Worm (Caenorhabditis elegans) whole organism, L4 larva: Measurements from ENCODE around the gene C23H4.6.
A peak's percentile ranks its signal among the peaks of the same experiment; 100 is the strongest.

Experiments used
- F10B5.3 ChIP-seq: sonication (generic microtip); optimal IDR thresholded peaks from 2 replicates; lab custom pipeline; 2016; ENCODE audit warnings: mild to moderate bottlenecking, missing genetic modification characterization, missing compliant biosample characterization
- F44E2.7 ChIP-seq: fragments of 200-800 bp; sonication (Bioruptor generic); IDR thresholded peaks from 2 replicates; pipeline ENCODE4 v2.1.2; 2022; ENCODE audit warnings: missing genetic modification characterization, missing compliant biosample characterization
- F49E8.2 ChIP-seq: sonication (generic microtip); optimal IDR thresholded peaks from 2 replicates; lab custom pipeline; 2016; ENCODE audit warnings: missing compliant biosample characterization, mild to moderate bottlenecking, missing genetic modification characterization, borderline replicate concordance
- ZK546.5 ChIP-seq, 2 experiments: sonication (generic microtip); optimal IDR thresholded peaks; 2 replicates each; lab custom pipeline; 2017; ENCODE audit warnings: missing biosample characterization in 2 of 2, missing genetic modification characterization in 2 of 2
- aha-1 ChIP-seq: fragments of 150-350 bp; peaks from one replicate; lab custom pipeline; 2014; ENCODE audit warnings: missing biosample characterization, missing genetic modification characterization
- ama-1 ChIP-seq: fragments of 150-350 bp; optimal IDR thresholded peaks from 2 replicates; lab custom pipeline; 2014; ENCODE audit warnings: inconsistent platforms, mixed read lengths
- attf-4 ChIP-seq: sonication (generic microtip); optimal IDR thresholded peaks from 3 replicates; lab custom pipeline; 2017; ENCODE audit warnings: missing biosample characterization, missing genetic modification characterization
- ceh-20 ChIP-seq: fragments of 200-800 bp; sonication (Bioruptor generic); IDR thresholded peaks from 2 replicates; pipeline ENCODE4 v1.3.6; 2022; ENCODE audit warnings: missing genetic modification reagents, missing genetic modification characterization, missing compliant biosample characterization
- ceh-32 ChIP-seq: sonication (generic microtip); optimal IDR thresholded peaks from 2 replicates; lab custom pipeline; 2016; ENCODE audit warnings: mild to moderate bottlenecking, missing genetic modification characterization, missing compliant biosample characterization; ENCODE audit not compliant: poor library complexity
- ceh-44 ChIP-seq: fragments of 200-800 bp; sonication (Bioruptor generic); IDR thresholded peaks from 2 replicates; pipeline ENCODE4 v1.3.6; 2022; ENCODE audit warnings: missing genetic modification reagents, missing genetic modification characterization, missing compliant biosample characterization
- ceh-62 ChIP-seq: sonication (generic microtip); optimal IDR thresholded peaks from 2 replicates; lab custom pipeline; 2017; ENCODE audit warnings: missing biosample characterization, missing genetic modification characterization
- daf-12 ChIP-seq: fragments of 150-350 bp; optimal IDR thresholded peaks from 2 replicates; lab custom pipeline; 2014; ENCODE audit warnings: missing biosample characterization, missing genetic modification reagents, missing genetic modification characterization
- daf-16 ChIP-seq, 3 experiments: sonication (generic microtip); optimal IDR thresholded peaks; 2 replicates each; lab custom pipeline; 2016 to 2017; ENCODE audit warnings: missing genetic modification characterization in 3 of 3, missing genetic modification reagents in 3 of 3, mild to moderate bottlenecking in 2 of 3, missing compliant biosample characterization in 2 of 3, missing biosample characterization in 1 of 3, moderate library complexity in 1 of 3
- daf-19 ChIP-seq: fragments of 200-800 bp; sonication (Bioruptor generic); conservative IDR thresholded peaks from 2 replicates; pipeline ENCODE4 v1.3.6; 2022; ENCODE audit warnings: missing genetic modification characterization, missing compliant biosample characterization
- daf-8 ChIP-seq: fragments of 200-800 bp; sonication (Bioruptor generic); IDR thresholded peaks from 2 replicates; pipeline ENCODE4 v1.3.6; 2022; ENCODE audit warnings: missing genetic modification characterization, missing compliant biosample characterization
- dmd-6 ChIP-seq: fragments of 200-800 bp; sonication (Bioruptor generic); IDR thresholded peaks from 2 replicates; pipeline ENCODE4 v1.3.6; 2022; ENCODE audit warnings: missing genetic modification reagents, missing genetic modification characterization, missing compliant biosample characterization
- dmd-8 ChIP-seq: fragments of 200-800 bp; sonication (Bioruptor generic); IDR thresholded peaks from 2 replicates; pipeline ENCODE4 v1.3.6; 2022; ENCODE audit warnings: missing genetic modification characterization, missing compliant biosample characterization
- dve-1 ChIP-seq: sonication (generic microtip); optimal IDR thresholded peaks from 2 replicates; lab custom pipeline; 2017; ENCODE audit warnings: antibody characterized with exemption, mild to moderate bottlenecking, missing genetic modification characterization, missing compliant biosample characterization; ENCODE audit not compliant: insufficient read depth
- egl-27 ChIP-seq: sonication (generic microtip); optimal IDR thresholded peaks from 3 replicates; lab custom pipeline; 2017; ENCODE audit warnings: missing biosample characterization, missing genetic modification reagents, missing genetic modification characterization
- hlh-11 ChIP-seq: fragments of 200-800 bp; sonication (Bioruptor generic); optimal IDR thresholded peaks from 2 replicates; lab custom pipeline; 2018; ENCODE audit warnings: mild to moderate bottlenecking, missing genetic modification characterization, missing compliant biosample characterization
- lin-15B ChIP-seq: fragments of 150-350 bp; sonication (generic microtip); optimal IDR thresholded peaks from 3 replicates; lab custom pipeline; 2014; ENCODE audit warnings: missing biosample characterization, missing genetic modification characterization
- lsy-2 ChIP-seq, 2 experiments: fragments of 150-350 bp in 1 of 2; sonication (generic microtip) in 1 of 2; optimal IDR thresholded peaks; 2 replicates each; lab custom pipeline; 2014 to 2017; ENCODE audit warnings: missing biosample characterization in 2 of 2, missing genetic modification characterization in 2 of 2
- mdl-1 ChIP-seq, 2 experiments: fragments of 150-350 bp in 1 of 2; sonication (generic microtip) in 1 of 2; optimal IDR thresholded peaks; 2 replicates each; lab custom pipeline; 2014 to 2017; ENCODE audit warnings: missing biosample characterization in 2 of 2, missing genetic modification characterization in 2 of 2
- mxl-3 ChIP-seq: fragments of 200-800 bp; sonication (Bioruptor generic); optimal IDR thresholded peaks from 2 replicates; lab custom pipeline; 2018; ENCODE audit warnings: mild to moderate bottlenecking, missing genetic modification characterization, missing compliant biosample characterization
- nhr-102 ChIP-seq: sonication (generic microtip); optimal IDR thresholded peaks from 2 replicates; lab custom pipeline; 2016; ENCODE audit warnings: mild to moderate bottlenecking, missing genetic modification characterization, moderate library complexity, missing compliant biosample characterization
- nhr-111 ChIP-seq: fragments of 200-800 bp; sonication (Bioruptor generic); optimal IDR thresholded peaks from 2 replicates; lab custom pipeline; 2018; ENCODE audit warnings: mild to moderate bottlenecking, missing genetic modification characterization, missing compliant biosample characterization
- nhr-25 ChIP-seq: sonication (generic microtip); optimal IDR thresholded peaks from 2 replicates; lab custom pipeline; 2017; ENCODE audit warnings: missing genetic modification characterization, mild to moderate bottlenecking, missing compliant biosample characterization, antibody characterized with exemption, moderate library complexity, borderline replicate concordance; ENCODE audit not compliant: insufficient read depth
- nhr-28 ChIP-seq: fragments of 150-350 bp; optimal IDR thresholded peaks from 2 replicates; lab custom pipeline; 2014; ENCODE audit warnings: missing biosample characterization, missing genetic modification characterization
- nhr-41 ChIP-seq: fragments of 200-800 bp; sonication (Bioruptor generic); IDR thresholded peaks from 2 replicates; pipeline ENCODE4 v1.3.6; 2022; ENCODE audit warnings: missing genetic modification reagents, missing genetic modification characterization, missing compliant biosample characterization
- nhr-6 ChIP-seq: fragments of 150-350 bp; optimal IDR thresholded peaks from 2 replicates; lab custom pipeline; 2014; ENCODE audit warnings: missing biosample characterization, missing genetic modification characterization
- nhr-76 ChIP-seq: fragments of 150-350 bp; optimal IDR thresholded peaks from 2 replicates; lab custom pipeline; 2014; ENCODE audit warnings: missing biosample characterization, missing genetic modification characterization
- nhr-77 ChIP-seq: fragments of 150-350 bp; optimal IDR thresholded peaks from 2 replicates; lab custom pipeline; 2014; ENCODE audit warnings: missing biosample characterization, missing genetic modification characterization
- pha-4 ChIP-seq, 2 experiments: fragments of 150-350 bp in 1 of 2; fragments of 200-800 bp in 1 of 2; sonication (Bioruptor generic) in 1 of 2; IDR thresholded peaks in 1 of 2; optimal IDR thresholded peaks in 1 of 2; 2 replicates each; pipeline versions ENCODE4 v1.3.6 to Lab custom; 2014 to 2022; ENCODE audit warnings: missing genetic modification characterization in 2 of 2, missing genetic modification reagents in 2 of 2, missing biosample characterization in 1 of 2, missing compliant biosample characterization in 1 of 2
- pqm-1 ChIP-seq: sonication (generic microtip); optimal IDR thresholded peaks from 2 replicates; lab custom pipeline; 2017; ENCODE audit warnings: missing biosample characterization, missing genetic modification characterization
- sdz-12 ChIP-seq: fragments of 200-800 bp; sonication (Bioruptor generic); optimal IDR thresholded peaks from 2 replicates; lab custom pipeline; 2018; ENCODE audit warnings: mild to moderate bottlenecking, missing genetic modification characterization, missing compliant biosample characterization
- snpc-4 ChIP-seq: fragments of 150-350 bp; optimal IDR thresholded peaks from 2 replicates; lab custom pipeline; 2014; ENCODE audit warnings: missing biosample characterization, missing genetic modification characterization
- tag-97 ChIP-seq: fragments of 200-800 bp; sonication (Bioruptor generic); IDR thresholded peaks from 2 replicates; pipeline ENCODE4 v1.3.6; 2022; ENCODE audit warnings: missing genetic modification characterization, missing compliant biosample characterization
- tra-1 ChIP-seq: fragments of 200-800 bp; sonication (Bioruptor generic); IDR thresholded peaks from 2 replicates; pipeline ENCODE4 v1.3.6; 2022; ENCODE audit warnings: missing genetic modification reagents, missing genetic modification characterization, missing compliant biosample characterization
- unc-130 ChIP-seq: sonication (generic microtip); optimal IDR thresholded peaks from 2 replicates; lab custom pipeline; 2016; ENCODE audit warnings: missing genetic modification reagents, missing genetic modification characterization, missing compliant biosample characterization
- vab-7 ChIP-seq: fragments of 200-800 bp; sonication (Bioruptor generic); IDR thresholded peaks from 2 replicates; pipeline ENCODE4 v1.3.6; 2022; ENCODE audit warnings: missing genetic modification reagents, missing genetic modification characterization, missing compliant biosample characterization
- zfp-2 ChIP-seq: sonication (generic microtip); optimal IDR thresholded peaks from 2 replicates; lab custom pipeline; 2016; ENCODE audit warnings: mild to moderate bottlenecking, missing genetic modification characterization, missing compliant biosample characterization
- ztf-11 ChIP-seq: fragments of 150-350 bp; optimal IDR thresholded peaks from 2 replicates; lab custom pipeline; 2014; ENCODE audit warnings: missing biosample characterization, missing genetic modification characterization

Gene C23H4.6

ce11 chrX:12230357-12230756 lies 5.0 kb upstream of the C23H4.6 start (continued):
- no peak for TF ChIP-seq nhr-41 (GFP tag; lab: Robert Waterston, UW)
- no peak for TF ChIP-seq sdz-12 (GFP tag; lab: Kevin White, UChicago)
- no peak for TF ChIP-seq nhr-111
- no peak; the same call in none of the 2 replicates for TF ChIP-seq ceh-20
- no peak for TF ChIP-seq zfp-2 (tag; lab: Kevin White, UChicago)
- TF ChIP-seq attf-4 (tag; lab: Kevin White, UChicago): no peak
- no peak for TF ChIP-seq daf-12 (tag; lab: Kevin White, UChicago)
- no peak for TF ChIP-seq ZK546.5 (tag; optimal IDR thresholded peaks at IDR 0.05; lab: Kevin White, UChicago)
- TF ChIP-seq F49E8.2 (tag; lab: Kevin White, UChicago): no peak
- no peak for TF ChIP-seq lin-15B (tag; lab: Kevin White, UChicago)
- TF ChIP-seq snpc-4 (tag; lab: Kevin White, UChicago): no peak
- no peak for TF ChIP-seq daf-19 (GFP tag; lab: Robert Waterston, UW)
- TF ChIP-seq lsy-2 (tag; optimal IDR thresholded peaks at IDR 0.05; lab: Kevin White, UChicago): no peak
- TF ChIP-seq, all 104 proteins: peak for 8

- no peak for TF ChIP-seq ceh-44
- peak; percentile 5 for TF ChIP-seq aha-1
- peak; percentile 16 for TF ChIP-seq nhr-28
- no peak for TF ChIP-seq daf-16 (GFP tag; optimal IDR thresholded peaks at IDR 0.05; lab: Kevin White, UChicago)
- peak; percentile 61 for TF ChIP-seq daf-16 (tag; optimal IDR thresholded peaks at IDR 0.05; lab: Kevin White, UChicago)
- TF ChIP-seq dve-1 (tag; lab: Kevin White, UChicago): peak; percentile 28
- peak; percentile 74 for TF ChIP-seq nhr-6
- TF ChIP-seq mdl-1 (tag; optimal IDR thresholded peaks at IDR 0.05; lab: Kevin White, UChicago): peak in 1 of 2 experiments; percentile 47
- TF ChIP-seq dmd-8: no peak
- peak; percentile 21 for TF ChIP-seq pqm-1 (tag; lab: Kevin White, UChicago)
- peak; percentile 5 for TF ChIP-seq hlh-11 (tag; lab: Kevin White, UChicago)
- TF ChIP-seq, all 104 proteins: peak for 8
Measured at ce11 chrX:12234424-12234823, 982 bp upstream of the C23H4.6 start.

DNA sequence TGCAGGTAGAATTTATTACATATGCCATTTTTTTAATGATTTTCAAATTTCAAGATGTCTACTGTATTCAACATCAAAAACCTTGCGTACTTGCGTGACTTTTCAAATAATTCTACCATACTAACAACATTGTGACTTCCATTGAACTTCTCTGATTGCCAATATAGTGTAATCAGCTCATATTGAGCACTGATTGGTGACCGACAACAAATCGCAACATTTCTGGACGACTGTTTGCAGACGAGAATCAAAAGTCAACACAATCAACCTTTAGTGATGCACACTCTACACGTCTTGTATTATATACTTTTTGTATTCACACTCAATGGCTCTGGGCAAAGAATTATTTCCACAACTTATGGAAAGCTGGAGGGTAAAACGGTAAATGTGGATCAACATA lies 6.1 kb downstream of the C23H4.6 start, which contains the start of gene cest-3:
Gene cest-3 (plus strand): TSS at position 190 of the 400 bp plus-strand sequence.
- no peak for TF ChIP-seq ceh-62 (tag; lab: Kevin White, UChicago)
- TF ChIP-seq daf-16 (GFP tag; optimal IDR thresholded peaks at IDR 0.05; lab: Kevin White, UChicago): no peak
- peak; percentile 89 for TF ChIP-seq daf-16 (tag; optimal IDR thresholded peaks at IDR 0.05; lab: Kevin White, UChicago)
- TF ChIP-seq mxl-3 (GFP tag; lab: Kevin White, UChicago): no peak
- no peak for TF ChIP-seq lin-15B (tag; lab: Kevin White, UChicago)
- TF ChIP-seq hlh-11 (tag; lab: Kevin White, UChicago): peak; percentile 24
- peak; percentile 5 for TF ChIP-seq dve-1 (tag; lab: Kevin White, UChicago)
- no peak for TF ChIP-seq nhr-25 (tag; lab: Kevin White, UChicago)
- TF ChIP-seq nhr-28: peak; percentile 68
- peak; percentile 63 for TF ChIP-seq pqm-1 (tag; lab: Kevin White, UChicago)
- no peak for TF ChIP-seq tag-97 (GFP tag; lab: Robert Waterston, UW)
- TF ChIP-seq ztf-11 (tag; lab: Kevin White, UChicago): no peak
- peak; percentile 38 for TF ChIP-seq nhr-77 (tag; lab: Kevin White, UChicago)
- TF ChIP-seq ceh-32: no peak
- TF ChIP-seq ceh-20: no peak
- TF ChIP-seq dmd-6 (GFP tag; lab: Robert Waterston, UW): peak; percentile 51; the same call in 1 of the 2 replicates
- TF ChIP-seq, all 104 proteins: peak for 7

- no peak for TF ChIP-seq nhr-102 (tag; lab: Kevin White, UChicago)
- TF ChIP-seq nhr-77 (tag; lab: Kevin White, UChicago): peak; percentile 49
- no peak for TF ChIP-seq tra-1
- TF ChIP-seq snpc-4 (tag; lab: Kevin White, UChicago): no peak
- no peak for TF ChIP-seq ama-1 (lab: Kevin White, UChicago)
- TF ChIP-seq ceh-20: no peak
- TF ChIP-seq mdl-1 (tag; optimal IDR thresholded peaks at IDR 0.05; lab: Kevin White, UChicago): no peak
- no peak for TF ChIP-seq pha-4 (GFP tag; IDR thresholded peaks at IDR 0.05; lab: Robert Waterston, UW)
- TF ChIP-seq pha-4 (tag; optimal IDR thresholded peaks at IDR 0.05; lab: Kevin White, UChicago): no peak
- TF ChIP-seq dve-1 (tag; lab: Kevin White, UChicago): peak; percentile 54
- no peak for TF ChIP-seq ZK546.5 (tag; optimal IDR thresholded peaks at IDR 0.05; lab: Kevin White, UChicago)
- peak; percentile 67 for TF ChIP-seq nhr-28
- TF ChIP-seq daf-16 (GFP tag; optimal IDR thresholded peaks at IDR 0.05; lab: Kevin White, UChicago): no peak
- peak; percentile 57 for TF ChIP-seq daf-16 (tag; optimal IDR thresholded peaks at IDR 0.05; lab: Kevin White, UChicago)
- no peak for TF ChIP-seq vab-7 (GFP tag; lab: Robert Waterston, UW)
- no peak for TF ChIP-seq daf-8 (GFP tag; lab: Robert Waterston, UW)
- TF ChIP-seq egl-27 (tag; lab: Kevin White, UChicago): no peak
- no peak for TF ChIP-seq unc-130 (GFP tag; lab: Kevin White, UChicago)
- TF ChIP-seq dmd-6 (GFP tag; lab: Robert Waterston, UW): peak; percentile 69
- TF ChIP-seq F44E2.7 (GFP tag; lab: Robert Waterston, UW): no peak
- TF ChIP-seq F10B5.3 (tag; lab: Kevin White, UChicago): no peak
- TF ChIP-seq nhr-76 (tag; lab: Kevin White, UChicago): no peak
- TF ChIP-seq hlh-11 (tag; lab: Kevin White, UChicago): peak; percentile 42
Measured at ce11 chrX:12242902-12243301, 7.5 kb downstream of the C23H4.6 start.
